Worm (Caenorhabditis elegans) whole organism, late embryonic: Measurements from ENCODE around the gene F55C12.2.

Experiments
- C08G9.2 ChIP-seq: sonication (generic microtip); optimal IDR thresholded peaks from 2 replicates; lab custom pipeline; 2016; ENCODE audit warnings: mild to moderate bottlenecking, missing genetic modification characterization, moderate library complexity, missing compliant biosample characterization
- C38D4.7 ChIP-seq: fragments of 200-800 bp; sonication (Bioruptor generic); optimal IDR thresholded peaks from 2 replicates; lab custom pipeline; 2018; ENCODE audit warnings: mild to moderate bottlenecking, missing genetic modification characterization, moderate library complexity, missing compliant biosample characterization
- F13H6.1 ChIP-seq: sonication (generic microtip); optimal IDR thresholded peaks from 2 replicates; lab custom pipeline; 2016; ENCODE audit warnings: missing genetic modification characterization, missing compliant biosample characterization
- K02D7.2 ChIP-seq: sonication (generic microtip); optimal IDR thresholded peaks from 2 replicates; lab custom pipeline; 2017; ENCODE audit warnings: mild to moderate bottlenecking, missing genetic modification characterization, missing compliant biosample characterization
- K09A11.1 ChIP-seq: sonication (generic microtip); optimal IDR thresholded peaks from 2 replicates; lab custom pipeline; 2017; ENCODE audit warnings: antibody characterized with exemption, mild to moderate bottlenecking, missing genetic modification characterization, missing compliant biosample characterization; ENCODE audit not compliant: insufficient read depth
- Y22D7AL.16 ChIP-seq: sonication (generic microtip); optimal IDR thresholded peaks from 2 replicates; lab custom pipeline; 2016; ENCODE audit warnings: missing genetic modification characterization, missing compliant biosample characterization
- ahr-1 ChIP-seq: sonication (generic microtip); optimal IDR thresholded peaks from 2 replicates; lab custom pipeline; 2016; ENCODE audit warnings: missing genetic modification characterization, missing compliant biosample characterization
- ama-1 ChIP-seq: fragments of 150-350 bp; optimal IDR thresholded peaks from 2 replicates; lab custom pipeline; 2014
- ceh-14 ChIP-seq: sonication (generic microtip); optimal IDR thresholded peaks from 2 replicates; lab custom pipeline; 2016; ENCODE audit warnings: missing genotype, missing genetic modification characterization, missing compliant biosample characterization
- ceh-18 ChIP-seq: sonication (generic microtip); optimal IDR thresholded peaks from 2 replicates; lab custom pipeline; 2016; ENCODE audit warnings: missing genetic modification characterization, missing compliant biosample characterization
- ceh-19 ChIP-seq: fragments of 200-800 bp; sonication (Bioruptor generic); optimal IDR thresholded peaks from 2 replicates; lab custom pipeline; 2018; ENCODE audit warnings: mild to moderate bottlenecking, missing genetic modification characterization, missing compliant biosample characterization
- ceh-2 ChIP-seq: sonication (generic microtip); optimal IDR thresholded peaks from 2 replicates; lab custom pipeline; 2016; ENCODE audit warnings: missing genotype, missing genetic modification characterization, missing compliant biosample characterization
- ceh-22 ChIP-seq: sonication (generic microtip); optimal IDR thresholded peaks from 2 replicates; lab custom pipeline; 2017; ENCODE audit warnings: missing biosample characterization, missing genetic modification characterization
- ceh-24 ChIP-seq: sonication (generic microtip); optimal IDR thresholded peaks from 2 replicates; lab custom pipeline; 2016; ENCODE audit warnings: mild to moderate bottlenecking, missing genetic modification characterization, missing compliant biosample characterization
- ceh-30 ChIP-seq: fragments of 150-350 bp; optimal IDR thresholded peaks from 2 replicates; lab custom pipeline; 2014; ENCODE audit warnings: missing biosample characterization, missing genetic modification characterization
- ceh-31 ChIP-seq: sonication (generic microtip); optimal IDR thresholded peaks from 2 replicates; lab custom pipeline; 2016; ENCODE audit warnings: missing genetic modification characterization, missing compliant biosample characterization
- ceh-48 ChIP-seq: sonication (generic microtip); optimal IDR thresholded peaks from 2 replicates; lab custom pipeline; 2016; ENCODE audit warnings: missing genetic modification characterization, inconsistent platforms, missing compliant biosample characterization
- ceh-6 ChIP-seq: fragments of 200-800 bp; sonication (Bioruptor generic); optimal IDR thresholded peaks from 2 replicates; lab custom pipeline; 2018; ENCODE audit warnings: mild to moderate bottlenecking, missing genetic modification characterization, missing compliant biosample characterization
- che-1 ChIP-seq: sonication (generic microtip); optimal IDR thresholded peaks from 2 replicates; lab custom pipeline; 2016; ENCODE audit warnings: mild to moderate bottlenecking, missing genetic modification characterization, missing compliant biosample characterization
- dmd-4 ChIP-seq: sonication (generic microtip); optimal IDR thresholded peaks from 2 replicates; lab custom pipeline; 2016; ENCODE audit warnings: borderline replicate concordance, missing genetic modification characterization, missing compliant biosample characterization
- elt-4 ChIP-seq: sonication (generic microtip); optimal IDR thresholded peaks from 2 replicates; lab custom pipeline; 2016; ENCODE audit warnings: missing genetic modification characterization, missing compliant biosample characterization
- ets-4 ChIP-seq: sonication (generic microtip); optimal IDR thresholded peaks from 2 replicates; lab custom pipeline; 2016; ENCODE audit warnings: missing genetic modification characterization, missing compliant biosample characterization
- fax-1 ChIP-seq: sonication (generic microtip); optimal IDR thresholded peaks from 2 replicates; lab custom pipeline; 2016; ENCODE audit warnings: missing genotype, missing genetic modification characterization, missing compliant biosample characterization
- fkh-10 ChIP-seq: fragments of 150-350 bp; optimal IDR thresholded peaks from 2 replicates; lab custom pipeline; 2014; ENCODE audit warnings: missing biosample characterization, missing genetic modification reagents, missing genetic modification characterization
- gmeb-2 ChIP-seq: sonication (generic microtip); optimal IDR thresholded peaks from 2 replicates; lab custom pipeline; 2016; ENCODE audit warnings: missing genetic modification characterization, inconsistent platforms, missing compliant biosample characterization
- hlh-13 ChIP-seq: fragments of 200-800 bp; sonication (Bioruptor generic); optimal IDR thresholded peaks from 2 replicates; lab custom pipeline; 2018; ENCODE audit warnings: mild to moderate bottlenecking, missing genetic modification characterization, missing compliant biosample characterization
- hlh-15 ChIP-seq: sonication (generic microtip); optimal IDR thresholded peaks from 2 replicates; lab custom pipeline; 2016; ENCODE audit warnings: missing genetic modification characterization, missing compliant biosample characterization
- lin-11 ChIP-seq: fragments of 200-800 bp; sonication (Bioruptor generic); optimal IDR thresholded peaks from 2 replicates; lab custom pipeline; 2018; ENCODE audit warnings: mild to moderate bottlenecking, missing genetic modification characterization, missing compliant biosample characterization
- madf-2 ChIP-seq: sonication (generic microtip); optimal IDR thresholded peaks from 2 replicates; lab custom pipeline; 2017; ENCODE audit warnings: missing genetic modification characterization, missing compliant biosample characterization
- nfya-1 ChIP-seq: sonication (generic microtip); optimal IDR thresholded peaks from 2 replicates; lab custom pipeline; 2017; ENCODE audit warnings: missing genetic modification characterization, mild to moderate bottlenecking, missing compliant biosample characterization, antibody characterized with exemption, moderate library complexity
- nhr-11 ChIP-seq: fragments of 150-350 bp; optimal IDR thresholded peaks from 2 replicates; lab custom pipeline; 2014; ENCODE audit warnings: missing biosample characterization, missing genetic modification characterization
- nhr-232 ChIP-seq: sonication (generic microtip); optimal IDR thresholded peaks from 2 replicates; lab custom pipeline; 2016; ENCODE audit warnings: missing genetic modification characterization, missing compliant biosample characterization
- npax-4 ChIP-seq: sonication (generic microtip); optimal IDR thresholded peaks from 2 replicates; lab custom pipeline; 2016; ENCODE audit warnings: missing genetic modification characterization, missing compliant biosample characterization
- pag-3 ChIP-seq: sonication (generic microtip); optimal IDR thresholded peaks from 2 replicates; lab custom pipeline; 2016; ENCODE audit warnings: missing compliant biosample characterization, missing genetic modification characterization, borderline replicate concordance
- pha-4 ChIP-seq: fragments of 150-350 bp; optimal IDR thresholded peaks from 2 replicates; lab custom pipeline; 2018; ENCODE audit warnings: missing biosample characterization, missing genetic modification reagents, missing genetic modification characterization
- pqm-1 ChIP-seq: sonication (generic microtip); optimal IDR thresholded peaks from 2 replicates; lab custom pipeline; 2016; ENCODE audit warnings: missing genetic modification characterization, missing compliant biosample characterization
- ref-2 ChIP-seq: sonication (generic microtip); optimal IDR thresholded peaks from 2 replicates; lab custom pipeline; 2016; ENCODE audit warnings: missing genetic modification characterization, missing compliant biosample characterization
- rnt-1 ChIP-seq: sonication (generic microtip); optimal IDR thresholded peaks from 2 replicates; lab custom pipeline; 2016; ENCODE audit warnings: missing genetic modification characterization, missing compliant biosample characterization
- sox-2 ChIP-seq: fragments of 200-800 bp; sonication (Bioruptor generic); IDR thresholded peaks from 2 replicates; pipeline ENCODE4 v1.3.6; 2022; ENCODE audit warnings: missing genetic modification reagents, missing genetic modification characterization, missing compliant biosample characterization
- sox-4 ChIP-seq: sonication (generic microtip); optimal IDR thresholded peaks from 2 replicates; lab custom pipeline; 2017; ENCODE audit warnings: mild to moderate bottlenecking, missing genetic modification characterization, inconsistent platforms, missing compliant biosample characterization
- syd-9 ChIP-seq: sonication (generic microtip); optimal IDR thresholded peaks from 2 replicates; lab custom pipeline; 2016; ENCODE audit warnings: mild to moderate bottlenecking, missing genetic modification characterization, moderate library complexity, missing compliant biosample characterization
- tbx-2 ChIP-seq: sonication (generic microtip); optimal IDR thresholded peaks from 2 replicates; lab custom pipeline; 2016; ENCODE audit warnings: missing genetic modification characterization, missing compliant biosample characterization
- tbx-7 ChIP-seq: sonication (generic microtip); optimal IDR thresholded peaks from 2 replicates; lab custom pipeline; 2016; ENCODE audit warnings: missing genotype, missing genetic modification characterization, missing compliant biosample characterization

F55C12.2 gene

DNA sequence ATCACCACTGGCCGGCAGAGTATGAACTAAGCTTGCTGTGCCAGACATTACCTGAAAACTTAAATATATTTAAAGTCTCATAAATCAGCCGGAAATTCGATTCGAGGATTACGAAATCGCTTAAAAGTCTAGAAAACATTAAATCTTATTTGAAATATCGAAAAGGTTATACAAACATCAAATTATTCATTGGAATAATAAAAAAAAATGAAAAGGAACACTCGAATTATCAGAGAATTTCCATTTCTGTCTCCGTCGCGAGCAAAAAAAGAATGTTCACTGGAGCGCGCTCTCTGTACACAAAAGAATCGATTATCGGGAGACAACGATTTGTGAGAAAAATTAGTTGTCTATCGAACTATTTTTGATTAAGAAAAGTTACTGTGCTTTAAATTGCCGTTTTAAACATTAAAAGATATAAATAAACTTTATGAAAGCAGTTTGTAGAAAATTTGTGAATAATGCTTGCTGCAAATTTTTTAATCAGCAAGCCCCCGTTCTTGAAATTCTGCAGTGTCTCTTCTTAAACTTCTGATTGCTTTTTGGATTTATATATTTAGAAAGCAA lies 40.4 kb upstream of the F55C12.2 start, which contains the start of gene fzo-1 (continued):
- TF ChIP-seq ceh-2 (tag; lab: Kevin White, UChicago) (peak; percentile 97), ceh-19 (GFP tag; lab: Kevin White, UChicago) (peak; percentile 39), sox-2 (no peak), hlh-13 (no peak), fax-1 (tag; lab: Kevin White, UChicago) (peak; percentile 90), nhr-11 (no peak), ref-2 (tag; lab: Kevin White, UChicago) (peak; percentile 91), fkh-10 (no peak), dmd-4 (peak; percentile 36)

DNA sequence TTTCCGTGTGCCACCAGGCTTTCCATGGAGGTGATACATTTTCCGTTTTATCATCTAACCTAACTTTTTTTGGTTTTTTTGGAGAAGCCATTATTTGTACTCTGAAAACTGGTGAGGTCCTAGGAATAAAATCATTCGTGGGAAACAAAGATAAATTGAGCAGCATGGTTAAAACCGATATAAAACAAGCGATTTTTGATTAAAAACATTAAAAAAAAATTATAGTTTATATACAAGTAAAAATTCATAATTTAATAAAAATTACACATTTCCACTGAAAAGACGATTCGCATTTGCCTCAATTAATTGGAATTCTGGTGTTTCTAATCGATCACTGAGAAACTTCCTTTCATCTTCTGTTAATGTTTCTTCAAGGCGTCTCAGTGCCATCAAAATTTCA lies 38.2 kb upstream of the F55C12.2 start, which contains the start of gene ZK1248.15:
Gene ZK1248.15 (minus strand): TSS at position 101 of the 400 bp plus-strand sequence.
- TF ChIP-seq ceh-48 (tag; lab: Kevin White, UChicago) = no peak

- TF ChIP-seq lin-11 (tag; lab: Kevin White, UChicago) (no peak), dmd-4 (no peak), nhr-232 (no peak), nfya-1 (tag; lab: Kevin White, UChicago) (peak; percentile 28), C38D4.7 (GFP tag; lab: Kevin White, UChicago) (no peak), sox-4 (tag; lab: Kevin White, UChicago) (no peak), sox-2 (no peak)
Measured at ce11 chrII:5839227-5839626, 37.4 kb upstream of the F55C12.2 start, which contains the start of gene ZK1248.19. Gene ZK1248.19, minus strand, starts transcription at chrII:5839414.

DNA sequence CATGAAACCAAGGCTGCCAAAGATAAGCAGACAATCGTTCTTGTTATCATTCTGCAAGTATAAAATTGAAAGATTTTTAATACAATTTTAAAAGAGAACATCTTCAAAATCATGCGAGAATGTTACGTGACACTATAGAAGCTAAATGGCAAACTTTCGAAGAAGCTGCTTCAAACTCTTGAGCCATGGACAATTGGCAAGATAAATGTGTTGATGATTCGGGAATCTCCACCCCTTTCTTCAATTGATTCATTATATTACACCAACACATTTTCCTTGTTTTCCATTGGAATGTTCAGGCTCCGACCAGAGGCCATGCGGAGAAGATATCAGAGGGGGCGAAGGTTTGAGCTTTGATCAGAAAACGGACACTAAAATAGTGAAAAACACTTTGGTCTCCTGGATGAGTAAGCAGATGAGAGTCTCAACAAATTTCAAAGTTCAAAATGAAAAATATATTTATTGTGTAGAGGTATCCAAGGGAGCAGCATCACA lies 35.5 kb upstream of the F55C12.2 start, which contains the start of gene lec-5:
Gene lec-5 (minus strand): TSS at position 51 of the 495 bp plus-strand sequence.
- TF ChIP-seq rnt-1 (peak; percentile 54), syd-9 (tag; lab: Kevin White, UChicago) (no peak), ceh-18 (tag; lab: Kevin White, UChicago) (peak; percentile 68), F13H6.1 (no peak), tbx-7 (tag; lab: Kevin White, UChicago) (no peak), hlh-15 (no peak)

- no peak for TF ChIP-seq dmd-4
- no peak for TF ChIP-seq ceh-22 (tag; lab: Kevin White, UChicago)
- no peak for TF ChIP-seq ceh-6 (GFP tag; lab: Kevin White, UChicago)
- no peak for TF ChIP-seq K02D7.2 (tag; lab: Kevin White, UChicago)
- no peak for TF ChIP-seq pha-4 (tag; lab: Kevin White, UChicago)
- TF ChIP-seq ceh-30 (tag; lab: Kevin White, UChicago) = no peak
- TF ChIP-seq ceh-14 (tag; lab: Kevin White, UChicago) = no peak
- TF ChIP-seq Y22D7AL.16 (tag; lab: Kevin White, UChicago) = no peak
- TF ChIP-seq pag-3 (tag; lab: Kevin White, UChicago) = no peak
- no peak for TF ChIP-seq pqm-1 (tag; lab: Kevin White, UChicago)
- no peak for TF ChIP-seq nhr-11
- no peak for TF ChIP-seq ahr-1 (tag; lab: Kevin White, UChicago)
- no peak for TF ChIP-seq C38D4.7 (GFP tag; lab: Kevin White, UChicago)
Measured at ce11 chrII:5841866-5842265, 34.7 kb upstream of the F55C12.2 start, which contains the start of gene nep-25. Gene nep-25, plus strand, starts transcription at chrII:5842240.

DNA sequence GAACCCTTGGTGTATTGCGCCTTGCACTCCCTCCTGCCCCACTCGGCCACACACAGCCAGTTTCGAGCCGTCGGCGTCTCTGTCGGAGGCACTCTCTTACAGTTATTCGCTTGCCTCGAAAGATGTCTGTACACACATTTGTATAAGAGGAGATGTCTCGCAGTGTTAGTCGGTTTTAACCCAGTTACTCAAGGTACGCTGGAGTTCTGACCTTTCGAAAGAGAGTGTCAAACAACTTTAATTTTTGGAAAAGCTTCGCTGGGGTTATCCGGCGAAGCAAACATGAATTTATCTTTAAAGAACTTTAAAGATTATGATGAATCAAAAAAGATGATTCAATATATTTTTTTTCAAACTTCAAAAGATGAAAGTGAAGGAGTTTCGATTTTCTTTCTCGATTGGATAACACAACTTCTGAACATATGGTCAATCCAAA lies 31.9 kb upstream of the F55C12.2 start:
- TF ChIP-seq ets-4 (peak; percentile 85), C08G9.2 (tag; lab: Kevin White, UChicago) (peak; percentile 82), madf-2 (peak; percentile 81), elt-4 (tag; lab: Kevin White, UChicago) (no peak), ceh-22 (tag; lab: Kevin White, UChicago) (peak; percentile 65), tbx-2 (tag; lab: Kevin White, UChicago) (peak; percentile 96), F13H6.1 (peak; percentile 87), ama-1 (lab: Kevin White, UChicago) (peak; percentile 100), ceh-2 (tag; lab: Kevin White, UChicago) (peak; percentile 82), Y22D7AL.16 (tag; lab: Kevin White, UChicago) (peak; percentile 57), K09A11.1 (peak; percentile 76), ceh-31 (tag; lab: Kevin White, UChicago) (peak; percentile 95), lin-11 (tag; lab: Kevin White, UChicago) (peak; percentile 63), che-1 (tag; lab: Kevin White, UChicago) (peak; percentile 66), C38D4.7 (GFP tag; lab: Kevin White, UChicago) (peak; percentile 59), npax-4 (peak; percentile 54), ceh-24 (peak; percentile 68), gmeb-2 (peak; percentile 55)
